Worm (Caenorhabditis elegans) whole organism, midembryonic: ENCODE results near the gene cpb-1.

Experiments used
- T22C8.4 ChIP-seq: fragments of 200-800 bp; sonication (Bioruptor generic); IDR thresholded peaks from 2 replicates; pipeline ENCODE4 v1.3.6; 2022; ENCODE audit warnings: missing genetic modification characterization, missing compliant biosample characterization
- cog-1 ChIP-seq: sonication (generic microtip); optimal IDR thresholded peaks from 2 replicates; lab custom pipeline; 2016; ENCODE audit warnings: missing genetic modification characterization, missing compliant biosample characterization
- flt-1 ChIP-seq: fragments of 200-800 bp; sonication (Bioruptor generic); IDR thresholded peaks from 2 replicates; pipeline ENCODE4 v1.3.6; 2022; ENCODE audit warnings: missing genetic modification characterization, missing compliant biosample characterization
- klf-2 ChIP-seq: fragments of 200-800 bp; sonication (Bioruptor generic); conservative IDR thresholded peaks from 2 replicates; pipeline ENCODE4 v1.3.6; 2022; ENCODE audit warnings: missing genetic modification reagents, missing genetic modification characterization, missing compliant biosample characterization
- med-1 ChIP-seq: sonication (generic microtip); optimal IDR thresholded peaks from 2 replicates; lab custom pipeline; 2017; ENCODE audit warnings: missing genetic modification characterization, mild to moderate bottlenecking, missing compliant biosample characterization, antibody characterized with exemption, missing genetic modification reagents; ENCODE audit not compliant: insufficient read depth
- ref-1 ChIP-seq: fragments of 200-800 bp; sonication (Bioruptor generic); conservative IDR thresholded peaks from 2 replicates; pipeline ENCODE4 v1.3.6; 2022; ENCODE audit warnings: missing genetic modification reagents, missing genetic modification characterization, missing compliant biosample characterization
- tab-1 ChIP-seq: fragments of 200-800 bp; sonication (Bioruptor generic); IDR thresholded peaks from 2 replicates; pipeline ENCODE4 v1.3.6; 2022; ENCODE audit warnings: missing genetic modification characterization, missing compliant biosample characterization
- ztf-23 ChIP-seq: fragments of 200-800 bp; sonication (Bioruptor generic); IDR thresholded peaks from 2 replicates; pipeline ENCODE4 v1.3.6; 2022; ENCODE audit warnings: missing genetic modification reagents, missing genetic modification characterization, missing compliant biosample characterization
- ztf-29 ChIP-seq: fragments of 200-800 bp; sonication (Bioruptor generic); IDR thresholded peaks from 2 replicates; pipeline ENCODE4 v1.3.6; 2022; ENCODE audit warnings: missing genetic modification reagents, missing genetic modification characterization, missing compliant biosample characterization

cpb-1 gene

ce11 chrIII:9344347-9344746 is 22.2 kb downstream of the cpb-1 start, which contains the start of gene emb-9:
TSS of gene emb-9 (minus strand) at chrIII:9344447.
- TF ChIP-seq cog-1 (no peak), klf-2 (GFP tag; lab: Robert Waterston, UW) (no peak), ztf-23 (no peak), T22C8.4 (no peak), med-1 (GFP tag; lab: Kevin White, UChicago) (no peak), tab-1 (GFP tag; lab: Robert Waterston, UW) (no peak), ref-1 (no peak), ztf-29 (GFP tag; lab: Robert Waterston, UW) (no peak), flt-1 (GFP tag; lab: Robert Waterston, UW) (no peak)

ce11 chrIII:9346114-9346513 is 24.0 kb downstream of the cpb-1 start:
- TF ChIP-seq klf-2 (GFP tag; lab: Robert Waterston, UW) (no peak), ztf-29 (GFP tag; lab: Robert Waterston, UW) (no peak)

ce11 chrIII:9346722-9347121 is 24.6 kb downstream of the cpb-1 start:
- no peak for TF ChIP-seq med-1 (GFP tag; lab: Kevin White, UChicago)
- 0 out of 2 replicates have a peak, but pooled peaks have one; percentile 14 for TF ChIP-seq ztf-23

- no peak for TF ChIP-seq cog-1
- no peak for TF ChIP-seq T22C8.4
- no peak for TF ChIP-seq med-1 (GFP tag; lab: Kevin White, UChicago)
- TF ChIP-seq ztf-23: no peak
- TF ChIP-seq klf-2 (GFP tag; lab: Robert Waterston, UW): no peak
- TF ChIP-seq ref-1: no peak
- TF ChIP-seq ztf-29 (GFP tag; lab: Robert Waterston, UW): no peak
- no peak for TF ChIP-seq tab-1 (GFP tag; lab: Robert Waterston, UW)
- no peak for TF ChIP-seq flt-1 (GFP tag; lab: Robert Waterston, UW)
Measured at ce11 chrIII:9353814-9354213, 31.7 kb downstream of the cpb-1 start.

ce11 chrIII:9355412-9355969 is 33.4 kb downstream of the cpb-1 start, which contains the start of gene chtb-1:
TSS of gene chtb-1 (minus strand) at chrIII:9355462.
- TF ChIP-seq med-1 (GFP tag; lab: Kevin White, UChicago): no peak
- TF ChIP-seq cog-1: no peak
- TF ChIP-seq flt-1 (GFP tag; lab: Robert Waterston, UW): no peak
- no peak for TF ChIP-seq ztf-23
- no peak for TF ChIP-seq ref-1
- TF ChIP-seq klf-2 (GFP tag; lab: Robert Waterston, UW): no peak
- no peak for TF ChIP-seq tab-1 (GFP tag; lab: Robert Waterston, UW)
- TF ChIP-seq T22C8.4: no peak
- TF ChIP-seq ztf-29 (GFP tag; lab: Robert Waterston, UW): no peak

ce11 chrIII:9359060-9359459 is 37.0 kb downstream of the cpb-1 start, which contains the start of gene K04H4.5:
TSS of gene K04H4.5 (plus strand) at chrIII:9359360.
- TF ChIP-seq med-1 (GFP tag; lab: Kevin White, UChicago): no peak
- no peak for TF ChIP-seq klf-2 (GFP tag; lab: Robert Waterston, UW)
- TF ChIP-seq tab-1 (GFP tag; lab: Robert Waterston, UW): no peak
- no peak for TF ChIP-seq flt-1 (GFP tag; lab: Robert Waterston, UW)
- TF ChIP-seq cog-1: no peak
- no peak for TF ChIP-seq ztf-23
- TF ChIP-seq ref-1: no peak
- TF ChIP-seq ztf-29 (GFP tag; lab: Robert Waterston, UW): no peak
- TF ChIP-seq T22C8.4: no peak

ce11 chrIII:9361228-9361627 is 39.1 kb downstream of the cpb-1 start, which contains the start of gene flp-25:
TSS of gene flp-25 (plus strand) at chrIII:9361528.
- TF ChIP-seq klf-2 (GFP tag; lab: Robert Waterston, UW): no peak
- no peak for TF ChIP-seq ref-1
- no peak for TF ChIP-seq tab-1 (GFP tag; lab: Robert Waterston, UW)
- no peak for TF ChIP-seq cog-1
- TF ChIP-seq T22C8.4: no peak
- TF ChIP-seq flt-1 (GFP tag; lab: Robert Waterston, UW): no peak

ce11 chrIII:9366376-9366775 is 44.3 kb downstream of the cpb-1 start:
- no peak for TF ChIP-seq ref-1
- TF ChIP-seq ztf-23: no peak
- TF ChIP-seq ztf-29 (GFP tag; lab: Robert Waterston, UW): no peak
- TF ChIP-seq flt-1 (GFP tag; lab: Robert Waterston, UW): no peak
- no peak for TF ChIP-seq T22C8.4

ce11 chrIII:9366971-9367370 is 44.9 kb downstream of the cpb-1 start, which contains the start of gene crn-6:
TSS of gene crn-6 (plus strand) at chrIII:9367271.
- TF ChIP-seq tab-1 (GFP tag; lab: Robert Waterston, UW) (no peak), med-1 (GFP tag; lab: Kevin White, UChicago) (no peak), ztf-29 (GFP tag; lab: Robert Waterston, UW) (no peak), klf-2 (GFP tag; lab: Robert Waterston, UW) (no peak), cog-1 (no peak), T22C8.4 (no peak), ref-1 (no peak), flt-1 (GFP tag; lab: Robert Waterston, UW) (no peak), ztf-23 (no peak)

ce11 chrIII:9373779-9374178 is 51.7 kb downstream of the cpb-1 start:
- no peak for TF ChIP-seq T22C8.4
- TF ChIP-seq cog-1: no peak
- TF ChIP-seq ztf-23: no peak
- no peak for TF ChIP-seq med-1 (GFP tag; lab: Kevin White, UChicago)
- no peak for TF ChIP-seq klf-2 (GFP tag; lab: Robert Waterston, UW)
- no peak for TF ChIP-seq flt-1 (GFP tag; lab: Robert Waterston, UW)
- no peak for TF ChIP-seq tab-1 (GFP tag; lab: Robert Waterston, UW)
- no peak for TF ChIP-seq ref-1
- TF ChIP-seq ztf-29 (GFP tag; lab: Robert Waterston, UW): no peak
